Worm (Caenorhabditis elegans): ENCODE measurements around the gene nsph-3.1.
A peak's percentile ranks its signal among the peaks of the same experiment; 100 is the strongest.

Gene nsph-3.1

DNA sequence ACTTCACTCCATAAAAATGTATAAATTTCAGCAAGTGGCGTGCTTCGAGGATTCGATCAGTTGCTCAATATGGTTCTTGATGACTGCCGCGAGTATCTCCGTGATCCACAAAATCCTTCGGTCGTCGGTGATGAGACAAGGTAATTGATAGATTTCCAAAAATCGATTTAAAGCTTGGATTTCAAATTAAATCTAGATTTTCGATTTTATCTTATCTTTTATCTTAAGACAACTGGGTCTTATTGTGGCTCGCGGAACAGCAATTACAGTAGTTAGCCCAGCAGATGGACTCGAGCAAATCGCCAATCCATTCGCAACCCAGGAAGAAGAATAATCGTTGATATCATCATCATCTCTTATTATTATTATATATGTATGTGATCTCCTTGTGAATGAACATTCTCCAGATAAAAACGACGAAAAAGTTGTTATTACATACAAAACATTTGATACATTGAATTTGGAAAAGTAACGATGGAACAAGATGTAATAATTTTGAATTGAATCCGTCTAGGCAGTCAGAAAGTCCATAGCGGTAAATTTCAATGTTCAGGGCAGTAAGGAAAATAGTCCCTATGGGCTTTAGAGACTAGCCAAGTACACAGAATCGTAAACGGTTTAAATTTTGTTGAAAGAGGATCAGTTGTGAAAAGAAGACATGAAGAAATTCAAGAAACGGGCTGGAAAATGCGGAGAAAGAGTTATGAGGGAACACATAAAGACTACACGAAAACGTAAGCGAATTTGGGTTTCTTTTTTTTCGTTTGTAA is 15.6 kb upstream of the nsph-3.1 start:
- TF ChIP-seq F13H6.1 (tag; optimal IDR thresholded peaks at IDR 0.05) (no peak), ceh-45 (GFP tag; IDR thresholded peaks at IDR 0.05) (no peak), K09A11.1 (tag; optimal IDR thresholded peaks at IDR 0.05; ENCODE audit: insufficient read depth) (no peak), ceh-22 (tag; optimal IDR thresholded peaks at IDR 0.05) (no peak), ceh-2 (tag; optimal IDR thresholded peaks at IDR 0.05) (no peak), ceh-31 (tag; optimal IDR thresholded peaks at IDR 0.05) (no peak), ahr-1 (tag; optimal IDR thresholded peaks at IDR 0.05) (no peak), ama-1 (optimal IDR thresholded peaks at IDR 0.05) (no peak), hlh-8 (tag; optimal IDR thresholded peaks at IDR 0.05) (no peak), ceh-9 (tag; optimal IDR thresholded peaks at IDR 0.05) (no peak), pqm-1 (tag; optimal IDR thresholded peaks at IDR 0.05) (no peak), lin-11 (tag; optimal IDR thresholded peaks at IDR 0.05) (no peak)

- no peak for TF ChIP-seq ceh-19 (GFP tag; optimal IDR thresholded peaks at IDR 0.05)
- no peak for TF ChIP-seq lim-6 (tag; optimal IDR thresholded peaks at IDR 0.05)
- TF ChIP-seq zip-5 (tag; optimal IDR thresholded peaks at IDR 0.05), result no peak
- no peak for TF ChIP-seq ceh-2 (tag; optimal IDR thresholded peaks at IDR 0.05)
- no peak for TF ChIP-seq pag-3 (tag; optimal IDR thresholded peaks at IDR 0.05; ENCODE audit: borderline replicate concordance)
- TF ChIP-seq che-1 (tag; optimal IDR thresholded peaks at IDR 0.05), result no peak
- TF ChIP-seq ahr-1 (tag; optimal IDR thresholded peaks at IDR 0.05), result no peak
Observed at ce11 chrIV:10934786-10935185, 14.8 kb upstream of the nsph-3.1 start.

DNA sequence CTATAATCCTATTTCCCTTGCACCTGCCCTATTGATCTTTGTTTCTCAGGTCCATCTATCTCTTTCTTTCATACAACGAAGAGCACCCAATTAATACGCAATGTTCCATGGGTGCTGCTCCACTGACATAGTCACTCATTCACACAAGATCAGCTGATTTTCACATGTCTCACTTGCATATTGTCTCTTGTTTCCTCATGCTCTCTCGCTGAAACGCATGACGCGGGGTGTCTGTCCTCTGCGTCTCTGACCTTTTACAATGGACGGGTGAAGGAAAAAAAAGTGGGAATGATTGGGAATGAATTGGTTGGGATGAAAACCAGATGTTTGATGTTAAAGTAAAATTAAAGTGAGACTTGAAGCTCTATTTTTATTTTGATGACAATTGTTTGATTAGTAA is 14.3 kb upstream of the nsph-3.1 start:
- TF ChIP-seq ceh-45 (GFP tag; IDR thresholded peaks at IDR 0.05), result no peak
- no peak for TF ChIP-seq pha-2 (tag; optimal IDR thresholded peaks at IDR 0.05)
- TF ChIP-seq dmd-4 (tag; optimal IDR thresholded peaks at IDR 0.05; ENCODE audit: borderline replicate concordance), result no peak
- TF ChIP-seq C38D4.7 (GFP tag; optimal IDR thresholded peaks at IDR 0.05), result no peak
- no peak for TF ChIP-seq T23F11.4 (GFP tag; optimal IDR thresholded peaks at IDR 0.05)
- TF ChIP-seq zip-5 (tag; optimal IDR thresholded peaks at IDR 0.05), result no peak
- TF ChIP-seq nhr-232 (tag; optimal IDR thresholded peaks at IDR 0.05), result no peak
- TF ChIP-seq K02D7.2 (tag; optimal IDR thresholded peaks at IDR 0.05), result no peak
- TF ChIP-seq hlh-6 (tag; optimal IDR thresholded peaks at IDR 0.05), result no peak
- no peak for TF ChIP-seq che-1 (tag; optimal IDR thresholded peaks at IDR 0.05)
- TF ChIP-seq fkh-10 (GFP tag; optimal IDR thresholded peaks at IDR 0.05), result no peak
- TF ChIP-seq unc-42 (tag; optimal IDR thresholded peaks at IDR 0.05), result peak; percentile 21
- no peak for TF ChIP-seq ahr-1 (tag; optimal IDR thresholded peaks at IDR 0.05)
- TF ChIP-seq ceh-30 (tag; optimal IDR thresholded peaks at IDR 0.05), result no peak
- peak; percentile 37 for TF ChIP-seq ceh-34 (tag; optimal IDR thresholded peaks at IDR 0.05)
- no peak for TF ChIP-seq nhr-11 (tag; optimal IDR thresholded peaks at IDR 0.05)
- no peak for TF ChIP-seq fkh-6 (tag; optimal IDR thresholded peaks at IDR 0.05)
- TF ChIP-seq hlh-8 (tag; optimal IDR thresholded peaks at IDR 0.05), result peak; percentile 28
- no peak for TF ChIP-seq tbx-7 (tag; optimal IDR thresholded peaks at IDR 0.05)
- no peak for TF ChIP-seq ceh-19 (GFP tag; optimal IDR thresholded peaks at IDR 0.05)
- TF ChIP-seq F13H6.1 (tag; optimal IDR thresholded peaks at IDR 0.05), result no peak
- TF ChIP-seq eyg-1 (tag; optimal IDR thresholded peaks at IDR 0.05), result no peak
- no peak for TF ChIP-seq ets-4 (tag; optimal IDR thresholded peaks at IDR 0.05)
- no peak for TF ChIP-seq pax-1 (tag; optimal IDR thresholded peaks at IDR 0.05)
- TF ChIP-seq sox-4 (tag; optimal IDR thresholded peaks at IDR 0.05), result no peak
- no peak for TF ChIP-seq ceh-24 (tag; optimal IDR thresholded peaks at IDR 0.05)
- peak; percentile 75 for TF ChIP-seq ceh-18 (tag; optimal IDR thresholded peaks at IDR 0.05)
- peak; percentile 43 for TF ChIP-seq pros-1 (tag; optimal IDR thresholded peaks at IDR 0.05)
- TF ChIP-seq sox-2 (GFP tag; IDR thresholded peaks at IDR 0.05), result no peak
- TF ChIP-seq syd-9 (tag; optimal IDR thresholded peaks at IDR 0.05), result no peak
- no peak for TF ChIP-seq odd-2 (tag; optimal IDR thresholded peaks at IDR 0.05)
- TF ChIP-seq elt-2 (tag; optimal IDR thresholded peaks at IDR 0.05), result no peak
- TF ChIP-seq mec-3 (tag; optimal IDR thresholded peaks at IDR 0.05; ENCODE audit: borderline replicate concordance), result no peak
- TF ChIP-seq dve-1 (tag; optimal IDR thresholded peaks at IDR 0.05), result no peak
- no peak for TF ChIP-seq pqm-1 (tag; optimal IDR thresholded peaks at IDR 0.05)
- peak; percentile 8 for TF ChIP-seq ceh-14 (tag; optimal IDR thresholded peaks at IDR 0.05)
- no peak for TF ChIP-seq ztf-16 (tag; optimal IDR thresholded peaks at IDR 0.05)
- TF ChIP-seq ref-2 (tag; optimal IDR thresholded peaks at IDR 0.05), result peak; percentile 37
- peak; percentile 98 for TF ChIP-seq hlh-30 (tag; optimal IDR thresholded peaks at IDR 0.05; ENCODE audit: insufficient read depth)

Data from whole organism, late embryonic.